Fruit fly (Drosophila melanogaster) whole organism, prepupa: Measurements from ENCODE around the gene PIG-K.
A peak's percentile ranks its signal among the peaks of the same experiment; 100 is the strongest.

Experiments
- Blimp-1 ChIP-seq: fragments of 200-800 bp; sonication (Bioruptor generic); optimal IDR thresholded peaks from 3 replicates; lab custom pipeline; 2017; ENCODE audit warnings: missing biosample characterization, missing genetic modification characterization, mild to moderate bottlenecking, moderate library complexity, missing genetic modification reagents
- CG10631 ChIP-seq: fragments of 200-800 bp; sonication (Bioruptor generic); optimal IDR thresholded peaks from 2 replicates; lab custom pipeline; 2016; ENCODE audit warnings: missing biosample characterization, missing genetic modification characterization
- CG10669 ChIP-seq: fragments of 200-800 bp; sonication (Bioruptor generic); optimal IDR thresholded peaks from 3 replicates; lab custom pipeline; 2018; ENCODE audit warnings: missing biosample characterization, mild to moderate bottlenecking, missing genetic modification characterization, moderate library complexity
- CG11294 ChIP-seq: fragments of 200-800 bp; sonication (Bioruptor generic); IDR thresholded peaks from 2 replicates; pipeline ENCODE4 v1.3.6; 2022; ENCODE audit warnings: missing biosample characterization, missing genetic modification characterization
- CG11762 ChIP-seq: fragments of 200-800 bp; sonication (Bioruptor generic); optimal IDR thresholded peaks from 3 replicates; lab custom pipeline; 2016; ENCODE audit warnings: missing biosample characterization, missing genetic modification characterization; ENCODE audit not compliant: insufficient read depth
- CG15336 ChIP-seq: fragments of 200-800 bp; sonication (Bioruptor generic); IDR thresholded peaks from 2 replicates; pipeline ENCODE4 v1.3.6; 2022; ENCODE audit warnings: missing biosample characterization, missing genetic modification characterization
- CG16779 ChIP-seq: fragments of 200-800 bp; sonication (Bioruptor generic); optimal IDR thresholded peaks from 3 replicates; lab custom pipeline; 2017; ENCODE audit warnings: missing biosample characterization, mild to moderate bottlenecking, missing genetic modification characterization
- CG3032 ChIP-seq: fragments of 200-800 bp; optimal IDR thresholded peaks from 2 replicates; lab custom pipeline; 2019; ENCODE audit warnings: missing biosample characterization, mild to moderate bottlenecking, missing genetic modification characterization, moderate library complexity
- CG31627 ChIP-seq: fragments of 200-800 bp; sonication (Bioruptor generic); optimal IDR thresholded peaks from 3 replicates; lab custom pipeline; 2016; ENCODE audit warnings: missing biosample characterization, missing genetic modification characterization
- CG32006 ChIP-seq: fragments of 200-800 bp; sonication (Bioruptor generic); optimal IDR thresholded peaks from 3 replicates; lab custom pipeline; 2017; ENCODE audit warnings: missing biosample characterization, mild to moderate bottlenecking, missing genetic modification characterization
- CG34406 ChIP-seq: fragments of 200-800 bp; sonication (Bioruptor generic); optimal IDR thresholded peaks from 3 replicates; lab custom pipeline; 2016; ENCODE audit warnings: missing biosample characterization, missing genetic modification characterization
- CG3919 ChIP-seq: fragments of 200-800 bp; sonication (Bioruptor generic); optimal IDR thresholded peaks from 3 replicates; lab custom pipeline; 2016; ENCODE audit warnings: missing biosample characterization, missing genetic modification characterization
- CG4318 ChIP-seq: fragments of 200-800 bp; sonication (Bioruptor generic); optimal IDR thresholded peaks from 3 replicates; lab custom pipeline; 2017; ENCODE audit warnings: missing biosample characterization, mild to moderate bottlenecking, missing genetic modification characterization
- CG6163 ChIP-seq: fragments of 200-800 bp; sonication (Bioruptor generic); IDR thresholded peaks from 3 replicates; pipeline ENCODE4 v1.3.6; 2022; ENCODE audit warnings: missing biosample characterization, missing genetic modification characterization
- CG6276 ChIP-seq: fragments of 200-800 bp; sonication (Bioruptor generic); optimal IDR thresholded peaks from 2 replicates; lab custom pipeline; 2017; ENCODE audit warnings: missing biosample characterization, mild to moderate bottlenecking, missing genetic modification characterization
- CG6808 ChIP-seq: fragments of 200-800 bp; sonication (Bioruptor generic); optimal IDR thresholded peaks from 3 replicates; lab custom pipeline; 2017; ENCODE audit warnings: missing biosample characterization, missing genetic modification characterization, mild to moderate bottlenecking, moderate library complexity, missing genetic modification reagents
- CG6854 ChIP-seq: fragments of 200-800 bp; sonication (Bioruptor generic); optimal IDR thresholded peaks from 2 replicates; lab custom pipeline; 2017; ENCODE audit warnings: missing biosample characterization, mild to moderate bottlenecking, missing genetic modification characterization
- CG8119 ChIP-seq: fragments of 200-800 bp; sonication (Bioruptor generic); IDR thresholded peaks from 3 replicates; pipeline ENCODE4 v1.3.6; 2022; ENCODE audit warnings: missing biosample characterization, missing genetic modification characterization
- CG8319 ChIP-seq: fragments of 200-800 bp; sonication (Bioruptor generic); optimal IDR thresholded peaks from 3 replicates; lab custom pipeline; 2016; ENCODE audit warnings: missing biosample characterization, missing genetic modification characterization
- CG8632 ChIP-seq: fragments of 200-800 bp; sonication (Bioruptor generic); optimal IDR thresholded peaks from 3 replicates; lab custom pipeline; 2016; ENCODE audit warnings: missing biosample characterization, missing genetic modification characterization
- CG9139 ChIP-seq: fragments of 200-800 bp; sonication (Bioruptor generic); optimal IDR thresholded peaks from 3 replicates; lab custom pipeline; 2017; ENCODE audit warnings: missing biosample characterization, mild to moderate bottlenecking, missing genetic modification characterization
- Eip75B ChIP-seq: fragments of 200-800 bp; sonication (Bioruptor generic); optimal IDR thresholded peaks from 3 replicates; lab custom pipeline; 2016; ENCODE audit warnings: missing biosample characterization, missing genetic modification characterization
- Eip78C ChIP-seq: fragments of 200-800 bp; sonication (Bioruptor generic); peaks from one replicate; lab custom pipeline; 2016; ENCODE audit warnings: missing biosample characterization, missing genetic modification characterization
- Eip93F ChIP-seq: fragments of 200-800 bp; sonication (Bioruptor generic); optimal IDR thresholded peaks from 2 replicates; lab custom pipeline; 2016; ENCODE audit warnings: missing biosample characterization, mild to moderate bottlenecking, missing genetic modification characterization
- Ets21C ChIP-seq: fragments of 200-800 bp; sonication (Bioruptor generic); optimal IDR thresholded peaks from 3 replicates; lab custom pipeline; 2016; ENCODE audit warnings: missing biosample characterization, missing genetic modification characterization
- Ets96B ChIP-seq: fragments of 200-800 bp; optimal IDR thresholded peaks from 2 replicates; lab custom pipeline; 2019; ENCODE audit warnings: missing biosample characterization, mild to moderate bottlenecking, missing genetic modification characterization, moderate library complexity
- Gug ChIP-seq: fragments of 200-800 bp; sonication (Bioruptor generic); IDR thresholded peaks from 2 replicates; pipeline ENCODE4 v1.3.6; 2022; ENCODE audit warnings: missing biosample characterization, missing genetic modification characterization
- Hr38 ChIP-seq: sonication (Bioruptor generic); optimal IDR thresholded peaks from 2 replicates; lab custom pipeline; 2016; ENCODE audit warnings: missing biosample characterization, missing genetic modification characterization
- Hr39 ChIP-seq: fragments of 200-800 bp; sonication (Bioruptor generic); optimal IDR thresholded peaks from 2 replicates; lab custom pipeline; 2016; ENCODE audit warnings: missing biosample characterization, missing genetic modification characterization
- Lpt ChIP-seq: fragments of 200-800 bp; sonication (Bioruptor generic); optimal IDR thresholded peaks from 3 replicates; lab custom pipeline; 2016; ENCODE audit warnings: missing biosample characterization, missing genetic modification characterization
- Met ChIP-seq: fragments of 200-800 bp; sonication (Bioruptor generic); optimal IDR thresholded peaks from 3 replicates; lab custom pipeline; 2016; ENCODE audit warnings: missing biosample characterization, missing genetic modification characterization
- OdsH ChIP-seq: fragments of 200-800 bp; sonication (Bioruptor generic); optimal IDR thresholded peaks from 3 replicates; lab custom pipeline; 2016; ENCODE audit warnings: missing biosample characterization, missing genetic modification characterization
- Smox ChIP-seq: fragments of 200-800 bp; sonication (Bioruptor generic); optimal IDR thresholded peaks from 3 replicates; lab custom pipeline; 2016; ENCODE audit warnings: missing biosample characterization, missing genetic modification characterization
- Sox102F ChIP-seq: fragments of 200-800 bp; sonication (Bioruptor generic); optimal IDR thresholded peaks from 2 replicates; lab custom pipeline; 2016; ENCODE audit warnings: missing biosample characterization, mild to moderate bottlenecking, missing genetic modification characterization
- Sox14 ChIP-seq: fragments of 200-800 bp; sonication (Bioruptor generic); optimal IDR thresholded peaks from 3 replicates; lab custom pipeline; 2016; ENCODE audit warnings: missing biosample characterization, missing genetic modification characterization
- Sox15 ChIP-seq: fragments of 200-800 bp; sonication (Bioruptor generic); optimal IDR thresholded peaks from 3 replicates; lab custom pipeline; 2016; ENCODE audit warnings: missing biosample characterization, missing genetic modification characterization
- achi ChIP-seq: fragments of 200-800 bp; sonication (Bioruptor generic); optimal IDR thresholded peaks from 3 replicates; lab custom pipeline; 2016; ENCODE audit warnings: missing biosample characterization, missing genetic modification characterization
- acj6 ChIP-seq: fragments of 200-800 bp; sonication (Bioruptor generic); optimal IDR thresholded peaks from 3 replicates; lab custom pipeline; 2016; ENCODE audit warnings: missing biosample characterization, missing genetic modification characterization
- cyc ChIP-seq: fragments of 200-800 bp; sonication (Bioruptor generic); optimal IDR thresholded peaks from 3 replicates; lab custom pipeline; 2016; ENCODE audit warnings: missing biosample characterization, missing genetic modification characterization
- dac ChIP-seq: fragments of 200-800 bp; sonication (Bioruptor generic); optimal IDR thresholded peaks from 2 replicates; lab custom pipeline; 2017; ENCODE audit warnings: missing biosample characterization, mild to moderate bottlenecking, missing genetic modification characterization
- dsx ChIP-seq: fragments of 200-800 bp; optimal IDR thresholded peaks from 3 replicates; lab custom pipeline; 2019; ENCODE audit warnings: missing biosample characterization, mild to moderate bottlenecking, missing genetic modification characterization, moderate library complexity; ENCODE audit not compliant: poor library complexity, severe bottlenecking
- eg ChIP-seq: fragments of 200-800 bp; sonication (Bioruptor generic); IDR thresholded peaks from 3 replicates; pipeline ENCODE4 v1.3.6; 2022; ENCODE audit warnings: missing biosample characterization, missing genetic modification characterization
- esn ChIP-seq: fragments of 200-800 bp; sonication (Bioruptor generic); optimal IDR thresholded peaks from 2 replicates; lab custom pipeline; 2016; ENCODE audit warnings: missing biosample characterization, mild to moderate bottlenecking, missing genetic modification characterization, moderate library complexity
- fd59A ChIP-seq: fragments of 200-800 bp; sonication (Bioruptor generic); optimal IDR thresholded peaks from 2 replicates; lab custom pipeline; 2017; ENCODE audit warnings: missing biosample characterization, mild to moderate bottlenecking, missing genetic modification characterization, missing genetic modification reagents
- fd85E ChIP-seq: fragments of 200-800 bp; sonication (Bioruptor generic); optimal IDR thresholded peaks from 3 replicates; lab custom pipeline; 2016; ENCODE audit warnings: missing biosample characterization, missing genetic modification characterization
- fkh ChIP-seq: fragments of 200-800 bp; sonication (Bioruptor generic); optimal IDR thresholded peaks from 3 replicates; lab custom pipeline; 2017; ENCODE audit warnings: missing biosample characterization, mild to moderate bottlenecking, missing genetic modification characterization, moderate library complexity
- lz ChIP-seq: fragments of 200-800 bp; sonication (Bioruptor generic); optimal IDR thresholded peaks from 3 replicates; lab custom pipeline; 2016; ENCODE audit warnings: missing biosample characterization, missing genetic modification characterization
- pdm3 ChIP-seq: fragments of 200-800 bp; sonication (Bioruptor generic); optimal IDR thresholded peaks from 3 replicates; lab custom pipeline; 2016; ENCODE audit warnings: missing biosample characterization, missing genetic modification characterization
- spab ChIP-seq: fragments of 200-800 bp; sonication (Bioruptor generic); optimal IDR thresholded peaks from 2 replicates; lab custom pipeline; 2017; ENCODE audit warnings: missing biosample characterization, mild to moderate bottlenecking, missing genetic modification characterization, missing genetic modification reagents
- ss ChIP-seq, 2 experiments: fragments of 200-800 bp; sonication (Bioruptor generic); optimal IDR thresholded peaks; 2 replicates in 1 of 2; 3 replicates in 1 of 2; lab custom pipeline; 2017 to 2018; ENCODE audit warnings: mild to moderate bottlenecking in 2 of 2, missing biosample characterization in 2 of 2, missing genetic modification characterization in 2 of 2, moderate library complexity in 1 of 2
- topi ChIP-seq: fragments of 200-800 bp; sonication (Bioruptor generic); optimal IDR thresholded peaks from 3 replicates; lab custom pipeline; 2016; ENCODE audit warnings: missing biosample characterization, missing genetic modification characterization

The PIG-K gene

DNA sequence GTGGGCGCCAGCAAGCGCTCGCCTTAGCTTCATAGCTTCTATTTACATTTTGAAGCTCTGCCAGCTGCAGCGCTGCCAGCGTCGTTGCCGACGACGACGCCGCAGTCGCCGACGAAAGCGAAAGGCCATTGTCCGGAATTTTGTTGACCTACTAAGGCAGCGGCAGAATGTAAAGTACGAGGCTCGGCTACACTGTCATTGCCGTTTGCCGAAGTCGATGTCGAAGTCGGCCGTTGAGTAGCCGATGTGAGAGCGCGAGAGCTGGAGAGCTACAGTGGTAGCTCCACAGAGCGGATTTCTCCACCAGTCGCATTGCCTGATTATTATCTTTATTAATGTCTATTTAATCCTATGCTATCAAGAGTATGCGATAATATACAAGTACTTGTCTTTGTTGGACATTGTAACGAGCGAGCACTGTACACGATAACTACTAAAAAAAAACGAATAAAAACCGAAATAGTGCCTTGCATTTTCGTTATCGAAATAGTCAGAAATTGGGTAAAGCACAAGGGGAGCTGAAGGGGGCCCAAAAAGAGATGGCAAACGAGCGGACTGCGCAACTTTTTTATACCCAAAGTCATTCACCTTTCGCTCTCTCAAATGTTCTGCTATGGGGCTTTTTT, 45.5 kb downstream of the PIG-K start:
- TF ChIP-seq CG34406 (GFP tag; lab: Kevin White, UChicago) (peak; percentile 81), dsx (GFP tag; lab: Kevin White, UChicago) (peak; percentile 14), CG15336 (GFP tag; lab: Robert Waterston, UW) (peak; percentile 95), Eip78C (peak; percentile 96), Hr39 (peak; percentile 82), CG16779 (tag; lab: Kevin White, UChicago) (peak; percentile 72), Eip93F (GFP tag; lab: Kevin White, UChicago) (peak; percentile 10), CG6276 (GFP tag; lab: Kevin White, UChicago) (peak; percentile 91), CG4318 (GFP tag; lab: Kevin White, UChicago) (peak; percentile 83), esn (GFP tag; lab: Kevin White, UChicago) (peak; percentile 82), lz (GFP tag; lab: Kevin White, UChicago) (peak; percentile 82), Ets96B (tag; lab: Kevin White, UChicago) (peak; percentile 36), CG32006 (GFP tag; lab: Kevin White, UChicago) (peak; percentile 92), Ets21C (GFP tag; lab: Kevin White, UChicago) (peak; percentile 59), dac (GFP tag; lab: Kevin White, UChicago) (peak; percentile 82), Eip75B (GFP tag; lab: Kevin White, UChicago) (peak; percentile 84), CG10669 (GFP tag; lab: Kevin White, UChicago) (peak; percentile 55), CG3919 (GFP tag; lab: Kevin White, UChicago) (peak; percentile 90), ss (GFP tag; optimal IDR thresholded peaks at IDR 0.05; lab: Kevin White, UChicago) (peak; percentile 4 to 44), CG6163 (peak; percentile 95), acj6 (peak; percentile 88), CG11762 (GFP tag; lab: Kevin White, UChicago) (peak; percentile 73), Lpt (GFP tag; lab: Kevin White, UChicago) (peak; percentile 90), achi (peak; percentile 85), fd85E (GFP tag; lab: Kevin White, UChicago) (peak; percentile 38), Blimp-1 (GFP tag; lab: Kevin White, UChicago) (peak; percentile 72), CG8632 (GFP tag; lab: Kevin White, UChicago) (peak; percentile 82), CG3032 (tag; lab: Kevin White, UChicago) (peak; percentile 44), Gug (peak; percentile 93), fkh (peak; percentile 74), fd59A (GFP tag; lab: Kevin White, UChicago) (peak; percentile 30), CG9139 (GFP tag; lab: Kevin White, UChicago) (no peak), CG10631 (GFP tag; lab: Kevin White, UChicago) (peak; percentile 70), pdm3 (GFP tag; lab: Kevin White, UChicago) (peak; percentile 92), cyc (GFP tag; lab: Kevin White, UChicago) (peak; percentile 81), CG11294 (peak; percentile 96), eg (peak; percentile 98), CG6854 (GFP tag; lab: Kevin White, UChicago) (peak; percentile 1), Hr38 (GFP tag; lab: Kevin White, UChicago) (peak; percentile 86), CG8119 (peak; percentile 93), CG8319 (GFP tag; lab: Kevin White, UChicago) (peak; percentile 77), Sox14 (GFP tag; lab: Kevin White, UChicago) (peak; percentile 80), Sox102F (GFP tag; lab: Kevin White, UChicago) (peak; percentile 79), spab (GFP tag; lab: Kevin White, UChicago) (peak; percentile 38), Met (GFP tag; lab: Kevin White, UChicago) (peak; percentile 74), CG6808 (GFP tag; lab: Kevin White, UChicago) (peak; percentile 27), Smox (GFP tag; lab: Kevin White, UChicago) (peak; percentile 72), topi (GFP tag; lab: Kevin White, UChicago) (peak; percentile 76), OdsH (GFP tag; lab: Kevin White, UChicago) (peak; percentile 91), Sox15 (GFP tag; lab: Kevin White, UChicago) (peak; percentile 80), CG31627 (GFP tag; lab: Kevin White, UChicago) (peak; percentile 70)
